Worm (Caenorhabditis elegans) whole organism, L1 larva: ENCODE results near the gene T09F3.7.

Experiments used
- C04F5.9 ChIP-seq: sonication (generic microtip); optimal IDR thresholded peaks from 2 replicates; lab custom pipeline; 2016; ENCODE audit warnings: missing genetic modification characterization, missing compliant biosample characterization
- F16B12.6 ChIP-seq: fragments of 150-350 bp; optimal IDR thresholded peaks from 2 replicates; lab custom pipeline; 2014; ENCODE audit warnings: missing biosample characterization, missing genetic modification characterization
- Y116A8C.19 ChIP-seq: sonication (generic microtip); optimal IDR thresholded peaks from 2 replicates; lab custom pipeline; 2016; ENCODE audit warnings: missing compliant biosample characterization, missing genetic modification characterization, borderline replicate concordance
- alr-1 ChIP-seq: fragments of 200-800 bp; sonication (Bioruptor generic); optimal IDR thresholded peaks from 2 replicates; lab custom pipeline; 2018; ENCODE audit warnings: borderline replicate concordance, mild to moderate bottlenecking, missing genetic modification characterization, missing compliant biosample characterization
- blmp-1 ChIP-seq: fragments of 150-350 bp; optimal IDR thresholded peaks from 2 replicates; lab custom pipeline; 2014; ENCODE audit warnings: missing biosample characterization, missing genetic modification characterization
- ceh-63 ChIP-seq: fragments of 200-800 bp; sonication (Bioruptor generic); optimal IDR thresholded peaks from 2 replicates; lab custom pipeline; 2018; ENCODE audit warnings: mild to moderate bottlenecking, missing genetic modification characterization, missing compliant biosample characterization
- ceh-82 ChIP-seq, 3 experiments: fragments of 150-350 bp in 1 of 3; sonication (generic microtip) in 2 of 3; optimal IDR thresholded peaks; 2 replicates each; lab custom pipeline; 2014 to 2017; ENCODE audit warnings: missing biosample characterization in 3 of 3, missing genetic modification characterization in 3 of 3
- ceh-88 ChIP-seq: fragments of 200-800 bp; sonication (Bioruptor generic); IDR thresholded peaks from 2 replicates; pipeline ENCODE4 v1.3.6; 2022; ENCODE audit warnings: missing genetic modification characterization, missing compliant biosample characterization
- ceh-90 ChIP-seq: sonication (generic microtip); optimal IDR thresholded peaks from 2 replicates; lab custom pipeline; 2016; ENCODE audit warnings: missing genetic modification characterization, missing compliant biosample characterization
- ces-1 ChIP-seq: fragments of 150-350 bp; optimal IDR thresholded peaks from 2 replicates; lab custom pipeline; 2014; ENCODE audit warnings: missing biosample characterization, missing genetic modification reagents, missing genetic modification characterization
- efl-3 ChIP-seq: fragments of 200-800 bp; sonication (Bioruptor generic); optimal IDR thresholded peaks from 2 replicates; lab custom pipeline; 2018; ENCODE audit warnings: mild to moderate bottlenecking, missing genetic modification characterization, missing compliant biosample characterization
- egl-13 ChIP-seq: sonication (generic microtip); optimal IDR thresholded peaks from 2 replicates; lab custom pipeline; 2016; ENCODE audit warnings: missing genotype, missing genetic modification reagents, missing genetic modification characterization, missing compliant biosample characterization
- elt-2 ChIP-seq: sonication (generic microtip); optimal IDR thresholded peaks from 2 replicates; lab custom pipeline; 2016; ENCODE audit warnings: missing genetic modification characterization, mild to moderate bottlenecking, inconsistent platforms, missing compliant biosample characterization, missing genetic modification reagents
- elt-3 ChIP-seq, 6 experiments: fragments of 150-350 bp in 1 of 6; sonication (generic microtip); optimal IDR thresholded peaks; 2 replicates each; lab custom pipeline; 2017 to 2018; ENCODE audit warnings: missing biosample characterization in 6 of 6, missing genetic modification characterization in 6 of 6, inconsistent platforms in 1 of 6
- fkh-10 ChIP-seq: sonication (generic microtip); optimal IDR thresholded peaks from 2 replicates; lab custom pipeline; 2017; ENCODE audit warnings: missing biosample characterization, missing genetic modification reagents, missing genetic modification characterization
- fkh-4 ChIP-seq: sonication (generic microtip); optimal IDR thresholded peaks from 2 replicates; lab custom pipeline; 2016; ENCODE audit warnings: missing compliant biosample characterization, missing genetic modification characterization, borderline replicate concordance
- fos-1 ChIP-seq: fragments of 150-350 bp; optimal IDR thresholded peaks from 2 replicates; lab custom pipeline; 2014; ENCODE audit warnings: missing biosample characterization, missing genetic modification characterization
- grh-1 ChIP-seq: fragments of 200-800 bp; sonication (Bioruptor generic); IDR thresholded peaks from 2 replicates; pipeline ENCODE4 v1.3.6; 2022; ENCODE audit warnings: missing genetic modification reagents, missing genetic modification characterization, missing compliant biosample characterization
- hlh-17 ChIP-seq: fragments of 200-800 bp; sonication (Bioruptor generic); optimal IDR thresholded peaks from 2 replicates; lab custom pipeline; 2018; ENCODE audit warnings: missing genetic modification characterization, mild to moderate bottlenecking, missing compliant biosample characterization, moderate library complexity, borderline replicate concordance
- hpl-2 ChIP-seq: fragments of 150-350 bp; optimal IDR thresholded peaks from 2 replicates; lab custom pipeline; 2014; ENCODE audit warnings: missing biosample characterization, missing genetic modification reagents, missing genetic modification characterization
- irx-1 ChIP-seq: sonication (generic microtip); optimal IDR thresholded peaks from 2 replicates; lab custom pipeline; 2016; ENCODE audit warnings: missing genetic modification characterization, missing compliant biosample characterization
- isw-1 ChIP-seq: fragments of 200-800 bp; sonication (Bioruptor generic); IDR thresholded peaks from 2 replicates; pipeline ENCODE4 v1.3.6; 2022; ENCODE audit warnings: missing genetic modification characterization, missing compliant biosample characterization
- lsy-2 ChIP-seq, 2 experiments: fragments of 150-350 bp; optimal IDR thresholded peaks; 2 replicates each; lab custom pipeline; 2014; ENCODE audit warnings: missing biosample characterization in 2 of 2, missing genetic modification characterization in 2 of 2
- mab-9 ChIP-seq: fragments of 200-800 bp; sonication (Bioruptor generic); IDR thresholded peaks from 2 replicates; pipeline ENCODE4 v1.3.6; 2022; ENCODE audit warnings: missing genetic modification reagents, missing genetic modification characterization, missing compliant biosample characterization
- mdl-1 ChIP-seq, 2 experiments: fragments of 150-350 bp; optimal IDR thresholded peaks; 2 replicates each; lab custom pipeline; 2014 to 2017; ENCODE audit warnings: missing biosample characterization in 2 of 2, missing genetic modification characterization in 2 of 2, inconsistent platforms in 1 of 2
- mef-2 ChIP-seq: fragments of 150-350 bp; optimal IDR thresholded peaks from 2 replicates; lab custom pipeline; 2014; ENCODE audit warnings: missing biosample characterization, missing genetic modification characterization
- mep-1 ChIP-seq: fragments of 150-350 bp; optimal IDR thresholded peaks from 2 replicates; lab custom pipeline; 2014; ENCODE audit warnings: missing biosample characterization, missing genetic modification characterization
- nhr-19 ChIP-seq: fragments of 200-800 bp; sonication (Bioruptor generic); conservative IDR thresholded peaks from 2 replicates; pipeline ENCODE4 v1.3.6; 2022; ENCODE audit warnings: missing genetic modification characterization, missing compliant biosample characterization
- nhr-20 ChIP-seq: sonication (generic microtip); optimal IDR thresholded peaks from 2 replicates; lab custom pipeline; 2016; ENCODE audit warnings: mild to moderate bottlenecking, missing genetic modification characterization, missing compliant biosample characterization
- nhr-28 ChIP-seq: fragments of 150-350 bp; optimal IDR thresholded peaks from 2 replicates; lab custom pipeline; 2014; ENCODE audit warnings: missing biosample characterization, missing genetic modification characterization
- nhr-47 ChIP-seq: sonication (generic microtip); optimal IDR thresholded peaks from 2 replicates; lab custom pipeline; 2016; ENCODE audit warnings: mild to moderate bottlenecking, missing genetic modification characterization, moderate library complexity, missing compliant biosample characterization
- nhr-71 ChIP-seq: sonication (generic microtip); optimal IDR thresholded peaks from 2 replicates; lab custom pipeline; 2016; ENCODE audit warnings: mild to moderate bottlenecking, missing genetic modification characterization, moderate library complexity, missing compliant biosample characterization
- nhr-90 ChIP-seq: sonication (generic microtip); optimal IDR thresholded peaks from 2 replicates; lab custom pipeline; 2016; ENCODE audit warnings: mild to moderate bottlenecking, missing genetic modification characterization, missing compliant biosample characterization; ENCODE audit not compliant: poor library complexity
- pax-3 ChIP-seq: fragments of 200-800 bp; sonication (Bioruptor generic); optimal IDR thresholded peaks from 2 replicates; lab custom pipeline; 2018; ENCODE audit warnings: mild to moderate bottlenecking, missing genetic modification characterization, moderate library complexity, missing compliant biosample characterization
- pqm-1 ChIP-seq: sonication (generic microtip); optimal IDR thresholded peaks from 3 replicates; lab custom pipeline; 2017; ENCODE audit warnings: missing biosample characterization, missing genetic modification characterization
- rnt-1 ChIP-seq: sonication (generic microtip); optimal IDR thresholded peaks from 2 replicates; lab custom pipeline; 2016; ENCODE audit warnings: mild to moderate bottlenecking, missing genetic modification characterization, moderate library complexity, missing compliant biosample characterization
- snpc-4 ChIP-seq: fragments of 150-350 bp; optimal IDR thresholded peaks from 2 replicates; lab custom pipeline; 2014; ENCODE audit warnings: missing biosample characterization, missing genetic modification characterization
- snu-23 ChIP-seq: sonication (generic microtip); optimal IDR thresholded peaks from 2 replicates; lab custom pipeline; 2016; ENCODE audit warnings: missing genetic modification characterization, missing compliant biosample characterization
- sptf-1 ChIP-seq: fragments of 150-350 bp; optimal IDR thresholded peaks from 2 replicates; lab custom pipeline; 2014; ENCODE audit warnings: missing biosample characterization, missing genetic modification characterization
- swsn-7 ChIP-seq: sonication (generic microtip); optimal IDR thresholded peaks from 2 replicates; lab custom pipeline; 2016; ENCODE audit warnings: missing genetic modification characterization, missing compliant biosample characterization
- tlp-1 ChIP-seq: fragments of 150-350 bp; optimal IDR thresholded peaks from 2 replicates; lab custom pipeline; 2014; ENCODE audit warnings: missing biosample characterization, missing genetic modification characterization
- unc-30 ChIP-seq: sonication (generic microtip); optimal IDR thresholded peaks from 2 replicates; lab custom pipeline; 2017; ENCODE audit warnings: missing biosample characterization, missing genetic modification characterization
- unc-62 ChIP-seq: fragments of 150-350 bp; optimal IDR thresholded peaks from 2 replicates; lab custom pipeline; 2014; ENCODE audit warnings: missing biosample characterization, missing genetic modification reagents, missing genetic modification characterization
- unc-98 ChIP-seq: fragments of 200-800 bp; sonication (Bioruptor generic); IDR thresholded peaks from 2 replicates; pipeline ENCODE4 v1.3.6; 2022; ENCODE audit warnings: missing genetic modification characterization, missing compliant biosample characterization
- vab-15 ChIP-seq: sonication (generic microtip); optimal IDR thresholded peaks from 2 replicates; lab custom pipeline; 2017; ENCODE audit warnings: missing genotype, mild to moderate bottlenecking, missing genetic modification characterization, missing compliant biosample characterization
- zag-1 ChIP-seq: fragments of 150-350 bp; optimal IDR thresholded peaks from 2 replicates; lab custom pipeline; 2014; ENCODE audit warnings: missing biosample characterization, missing genetic modification characterization
- zip-4 ChIP-seq: fragments of 200-800 bp; sonication (Bioruptor generic); optimal IDR thresholded peaks from 2 replicates; lab custom pipeline; 2018; ENCODE audit warnings: mild to moderate bottlenecking, missing genetic modification characterization, moderate library complexity, missing compliant biosample characterization
- ztf-11 ChIP-seq, 2 experiments: sonication (generic microtip); optimal IDR thresholded peaks; 2 replicates each; lab custom pipeline; 2016 to 2017; ENCODE audit warnings: missing genetic modification characterization in 2 of 2, missing biosample characterization in 1 of 2, missing compliant biosample characterization in 1 of 2
- ztf-4 ChIP-seq: fragments of 150-350 bp; optimal IDR thresholded peaks from 2 replicates; lab custom pipeline; 2014; ENCODE audit warnings: missing biosample characterization, missing genetic modification characterization

T09F3.7 gene

ce11 chrII:10382247-10382646 lies 8.7 kb upstream of the T09F3.7 start (continued):
- TF ChIP-seq unc-98 (GFP tag; lab: Robert Waterston, UW) (no peak), grh-1 (peak; percentile 40; the same call in 1 of the 2 replicates), nhr-19 (GFP tag; lab: Robert Waterston, UW) (peak; percentile 66), elt-2 (tag; lab: Kevin White, UChicago) (peak; percentile 51), mdl-1 (tag; optimal IDR thresholded peaks at IDR 0.05; lab: Kevin White, UChicago) (peak in 1 of 2 experiments; percentile 62), ztf-4 (tag; lab: Kevin White, UChicago) (no peak), F16B12.6 (no peak), rnt-1 (peak; percentile 60), efl-3 (GFP tag; lab: Kevin White, UChicago) (peak; percentile 98)
- TF ChIP-seq, all 84 proteins: peak for 32

- TF ChIP-seq mdl-1 (tag; optimal IDR thresholded peaks at IDR 0.05; lab: Kevin White, UChicago) = peak in 1 of 2 experiments; percentile 56
- no peak for TF ChIP-seq unc-62
- TF ChIP-seq nhr-47 (tag; lab: Kevin White, UChicago) = peak; percentile 48
- no peak for TF ChIP-seq ceh-90 (tag; lab: Kevin White, UChicago)
- no peak for TF ChIP-seq mab-9 (GFP tag; lab: Robert Waterston, UW)
- TF ChIP-seq hlh-17 (GFP tag; lab: Kevin White, UChicago) = no peak
- TF ChIP-seq fkh-4 (tag; lab: Kevin White, UChicago) = no peak
- TF ChIP-seq alr-1 (tag; lab: Kevin White, UChicago) = no peak
- no peak for TF ChIP-seq tlp-1 (tag; lab: Kevin White, UChicago)
- no peak for TF ChIP-seq nhr-28 (tag; lab: Kevin White, UChicago)
- TF ChIP-seq isw-1 (GFP tag; lab: Robert Waterston, UW) = no peak
- TF ChIP-seq fkh-10 (GFP tag; lab: Kevin White, UChicago) = no peak
- TF ChIP-seq fos-1 (tag; lab: Kevin White, UChicago) = no peak
- TF ChIP-seq blmp-1 (tag; lab: Kevin White, UChicago) = peak; percentile 82
- TF ChIP-seq zip-4 (GFP tag; lab: Kevin White, UChicago) = no peak
- TF ChIP-seq snu-23 (GFP tag; lab: Kevin White, UChicago) = peak; percentile 53
- no peak for TF ChIP-seq mef-2 (tag; lab: Kevin White, UChicago)
- peak; percentile 62 for TF ChIP-seq nhr-71 (tag; lab: Kevin White, UChicago)
- TF ChIP-seq ceh-82 (tag; optimal IDR thresholded peaks at IDR 0.05; lab: Kevin White, UChicago) = no peak
- TF ChIP-seq nhr-20 = peak; percentile 64
- TF ChIP-seq pax-3 (tag; lab: Kevin White, UChicago) = no peak
- TF ChIP-seq hpl-2 (GFP tag; lab: Kevin White, UChicago) = no peak
- TF ChIP-seq unc-30 (tag; lab: Kevin White, UChicago) = no peak
- TF ChIP-seq egl-13 (tag; lab: Kevin White, UChicago) = no peak
- peak in 2 of 6 experiments; percentile 38 to 42 for TF ChIP-seq elt-3 (tag; optimal IDR thresholded peaks at IDR 0.05; lab: Kevin White, UChicago)
- TF ChIP-seq F16B12.6 = no peak
- TF ChIP-seq ceh-63 (GFP tag; lab: Kevin White, UChicago) = no peak
- peak; percentile 38 for TF ChIP-seq nhr-90 (tag; lab: Kevin White, UChicago)
- TF ChIP-seq irx-1 (tag; lab: Kevin White, UChicago) = no peak
- peak; percentile 55 for TF ChIP-seq mep-1 (tag; lab: Kevin White, UChicago)
- TF ChIP-seq snpc-4 (tag; lab: Kevin White, UChicago) = no peak
- TF ChIP-seq ztf-4 (tag; lab: Kevin White, UChicago) = no peak
- TF ChIP-seq elt-2 (tag; lab: Kevin White, UChicago) = no peak
- TF ChIP-seq vab-15 = no peak
- peak; percentile 51 for TF ChIP-seq rnt-1
- no peak for TF ChIP-seq sptf-1 (tag; lab: Kevin White, UChicago)
- TF ChIP-seq C04F5.9 (tag; lab: Kevin White, UChicago) = no peak
- TF ChIP-seq lsy-2 (tag; optimal IDR thresholded peaks at IDR 0.05; lab: Kevin White, UChicago) = peak in 1 of 2 experiments; percentile 54
- TF ChIP-seq ces-1 (GFP tag; lab: Kevin White, UChicago) = no peak
- no peak for TF ChIP-seq pqm-1 (tag; lab: Kevin White, UChicago)
- no peak for TF ChIP-seq Y116A8C.19 (tag; lab: Kevin White, UChicago)
- no peak for TF ChIP-seq zag-1 (tag; lab: Kevin White, UChicago)
- no peak for TF ChIP-seq ztf-11 (tag; optimal IDR thresholded peaks at IDR 0.05; lab: Kevin White, UChicago)
- TF ChIP-seq swsn-7 (tag; lab: Kevin White, UChicago) = peak; percentile 14
- TF ChIP-seq ceh-88 (GFP tag; lab: Robert Waterston, UW) = no peak
Observed at ce11 chrII:10384680-10385383, 6.1 kb upstream of the T09F3.7 start, which contains the start of gene ztf-27. Gene ztf-27, plus strand, starts transcription at chrII:10385333.
